Worm (Caenorhabditis elegans) whole organism, L1 larva: ENCODE results near the gene T22F3.11.

ENCODE experiments used
- C04F5.9 ChIP-seq: sonication (generic microtip); optimal IDR thresholded peaks from 2 replicates; lab custom pipeline; 2016; ENCODE audit warnings: missing genetic modification characterization, missing compliant biosample characterization
- F16B12.6 ChIP-seq: fragments of 150-350 bp; optimal IDR thresholded peaks from 2 replicates; lab custom pipeline; 2014; ENCODE audit warnings: missing biosample characterization, missing genetic modification characterization
- Y116A8C.19 ChIP-seq: sonication (generic microtip); optimal IDR thresholded peaks from 2 replicates; lab custom pipeline; 2016; ENCODE audit warnings: missing compliant biosample characterization, missing genetic modification characterization, borderline replicate concordance
- aha-1 ChIP-seq: fragments of 150-350 bp; optimal IDR thresholded peaks from 2 replicates; lab custom pipeline; 2014; ENCODE audit warnings: missing biosample characterization, missing genetic modification characterization
- ceh-82 ChIP-seq, 3 experiments: fragments of 150-350 bp in 1 of 3; sonication (generic microtip) in 2 of 3; optimal IDR thresholded peaks; 2 replicates each; lab custom pipeline; 2014 to 2017; ENCODE audit warnings: missing biosample characterization in 3 of 3, missing genetic modification characterization in 3 of 3
- ceh-88 ChIP-seq: fragments of 200-800 bp; sonication (Bioruptor generic); IDR thresholded peaks from 2 replicates; pipeline ENCODE4 v1.3.6; 2022; ENCODE audit warnings: missing genetic modification characterization, missing compliant biosample characterization
- ces-1 ChIP-seq: fragments of 150-350 bp; optimal IDR thresholded peaks from 2 replicates; lab custom pipeline; 2014; ENCODE audit warnings: missing biosample characterization, missing genetic modification reagents, missing genetic modification characterization
- dpl-1 ChIP-seq, 3 experiments: fragments of 150-350 bp in 2 of 3; sonication (generic microtip) in 1 of 3; optimal IDR thresholded peaks; 2 replicates each; lab custom pipeline; 2014 to 2017; ENCODE audit warnings: missing biosample characterization in 3 of 3, missing genetic modification characterization in 3 of 3, missing genetic modification reagents in 3 of 3
- dsc-1 ChIP-seq: sonication (generic microtip); optimal IDR thresholded peaks from 2 replicates; lab custom pipeline; 2016; ENCODE audit warnings: mild to moderate bottlenecking, missing genetic modification characterization, missing compliant biosample characterization
- efl-1 ChIP-seq, 4 experiments: fragments of 150-350 bp; optimal IDR thresholded peaks in 3 of 4; peaks in 1 of 4; 1 replicate in 1 of 4; 2 replicates in 3 of 4; lab custom pipeline; 2014; ENCODE audit warnings: missing biosample characterization in 2 of 4, missing genetic modification characterization in 2 of 4, missing genetic modification reagents in 2 of 4
- egl-27 ChIP-seq, 2 experiments: fragments of 150-350 bp in 1 of 2; sonication (generic microtip); optimal IDR thresholded peaks; 3 replicates each; lab custom pipeline; 2017 to 2018; ENCODE audit warnings: missing biosample characterization in 2 of 2, missing genetic modification characterization in 2 of 2, missing genetic modification reagents in 2 of 2
- elt-2 ChIP-seq: sonication (generic microtip); optimal IDR thresholded peaks from 2 replicates; lab custom pipeline; 2016; ENCODE audit warnings: missing genetic modification characterization, mild to moderate bottlenecking, inconsistent platforms, missing compliant biosample characterization, missing genetic modification reagents
- elt-3 ChIP-seq, 6 experiments: fragments of 150-350 bp in 1 of 6; sonication (generic microtip); optimal IDR thresholded peaks; 2 replicates each; lab custom pipeline; 2017 to 2018; ENCODE audit warnings: missing biosample characterization in 6 of 6, missing genetic modification characterization in 6 of 6, inconsistent platforms in 1 of 6
- fkh-10 ChIP-seq: sonication (generic microtip); optimal IDR thresholded peaks from 2 replicates; lab custom pipeline; 2017; ENCODE audit warnings: missing biosample characterization, missing genetic modification reagents, missing genetic modification characterization
- fkh-4 ChIP-seq: sonication (generic microtip); optimal IDR thresholded peaks from 2 replicates; lab custom pipeline; 2016; ENCODE audit warnings: missing compliant biosample characterization, missing genetic modification characterization, borderline replicate concordance
- fkh-8 ChIP-seq: sonication (generic microtip); optimal IDR thresholded peaks from 2 replicates; lab custom pipeline; 2016; ENCODE audit warnings: mild to moderate bottlenecking, missing genetic modification characterization, missing compliant biosample characterization
- fos-1 ChIP-seq: fragments of 150-350 bp; optimal IDR thresholded peaks from 2 replicates; lab custom pipeline; 2014; ENCODE audit warnings: missing biosample characterization, missing genetic modification characterization
- hlh-17 ChIP-seq: fragments of 200-800 bp; sonication (Bioruptor generic); optimal IDR thresholded peaks from 2 replicates; lab custom pipeline; 2018; ENCODE audit warnings: missing genetic modification characterization, mild to moderate bottlenecking, missing compliant biosample characterization, moderate library complexity, borderline replicate concordance
- hlh-4 ChIP-seq: sonication (generic microtip); optimal IDR thresholded peaks from 2 replicates; lab custom pipeline; 2016; ENCODE audit warnings: mild to moderate bottlenecking, missing genetic modification characterization, missing compliant biosample characterization
- irx-1 ChIP-seq: sonication (generic microtip); optimal IDR thresholded peaks from 2 replicates; lab custom pipeline; 2016; ENCODE audit warnings: missing genetic modification characterization, missing compliant biosample characterization
- lin-35 ChIP-seq, 2 experiments: fragments of 150-350 bp; optimal IDR thresholded peaks; 2 replicates each; lab custom pipeline; 2014; ENCODE audit warnings: missing biosample characterization in 2 of 2, missing genetic modification characterization in 2 of 2, missing genetic modification reagents in 2 of 2
- mdl-1 ChIP-seq, 2 experiments: fragments of 150-350 bp; optimal IDR thresholded peaks; 2 replicates each; lab custom pipeline; 2014 to 2017; ENCODE audit warnings: missing biosample characterization in 2 of 2, missing genetic modification characterization in 2 of 2, inconsistent platforms in 1 of 2
- nhr-11 ChIP-seq: fragments of 150-350 bp; optimal IDR thresholded peaks from 2 replicates; lab custom pipeline; 2014; ENCODE audit warnings: missing biosample characterization, missing genetic modification characterization
- nhr-20 ChIP-seq: sonication (generic microtip); optimal IDR thresholded peaks from 2 replicates; lab custom pipeline; 2016; ENCODE audit warnings: mild to moderate bottlenecking, missing genetic modification characterization, missing compliant biosample characterization
- nhr-28 ChIP-seq: fragments of 150-350 bp; optimal IDR thresholded peaks from 2 replicates; lab custom pipeline; 2014; ENCODE audit warnings: missing biosample characterization, missing genetic modification characterization
- nhr-47 ChIP-seq: sonication (generic microtip); optimal IDR thresholded peaks from 2 replicates; lab custom pipeline; 2016; ENCODE audit warnings: mild to moderate bottlenecking, missing genetic modification characterization, moderate library complexity, missing compliant biosample characterization
- nhr-71 ChIP-seq: sonication (generic microtip); optimal IDR thresholded peaks from 2 replicates; lab custom pipeline; 2016; ENCODE audit warnings: mild to moderate bottlenecking, missing genetic modification characterization, moderate library complexity, missing compliant biosample characterization
- nhr-77 ChIP-seq: fragments of 150-350 bp; optimal IDR thresholded peaks from 2 replicates; lab custom pipeline; 2014; ENCODE audit warnings: missing biosample characterization, missing genetic modification characterization
- nhr-85 ChIP-seq: sonication (generic microtip); peaks from one replicate; lab custom pipeline; 2016; ENCODE audit warnings: missing genetic modification characterization, inconsistent platforms, missing compliant biosample characterization
- nhr-90 ChIP-seq: sonication (generic microtip); optimal IDR thresholded peaks from 2 replicates; lab custom pipeline; 2016; ENCODE audit warnings: mild to moderate bottlenecking, missing genetic modification characterization, missing compliant biosample characterization; ENCODE audit not compliant: poor library complexity
- pax-3 ChIP-seq: fragments of 200-800 bp; sonication (Bioruptor generic); optimal IDR thresholded peaks from 2 replicates; lab custom pipeline; 2018; ENCODE audit warnings: mild to moderate bottlenecking, missing genetic modification characterization, moderate library complexity, missing compliant biosample characterization
- skn-1 ChIP-seq: fragments of 150-350 bp; optimal IDR thresholded peaks from 2 replicates; lab custom pipeline; 2014; ENCODE audit warnings: missing biosample characterization, missing genetic modification characterization
- sox-4 ChIP-seq: sonication (generic microtip); optimal IDR thresholded peaks from 2 replicates; lab custom pipeline; 2016; ENCODE audit warnings: missing genetic modification characterization, missing compliant biosample characterization
- unc-130 ChIP-seq: fragments of 150-350 bp; optimal IDR thresholded peaks from 2 replicates; lab custom pipeline; 2017; ENCODE audit warnings: missing biosample characterization, missing genetic modification characterization, inconsistent platforms
- unc-86 ChIP-seq: sonication (generic microtip); optimal IDR thresholded peaks from 2 replicates; lab custom pipeline; 2016; ENCODE audit warnings: missing genetic modification characterization, missing compliant biosample characterization
- unc-98 ChIP-seq: fragments of 200-800 bp; sonication (Bioruptor generic); IDR thresholded peaks from 2 replicates; pipeline ENCODE4 v1.3.6; 2022; ENCODE audit warnings: missing genetic modification characterization, missing compliant biosample characterization
- xbp-1 ChIP-seq: sonication (generic microtip); optimal IDR thresholded peaks from 2 replicates; lab custom pipeline; 2016; ENCODE audit warnings: missing genetic modification characterization, missing compliant biosample characterization
- ztf-11 ChIP-seq, 2 experiments: sonication (generic microtip); optimal IDR thresholded peaks; 2 replicates each; lab custom pipeline; 2016 to 2017; ENCODE audit warnings: missing genetic modification characterization in 2 of 2, missing biosample characterization in 1 of 2, missing compliant biosample characterization in 1 of 2
- ztf-4 ChIP-seq: fragments of 150-350 bp; optimal IDR thresholded peaks from 2 replicates; lab custom pipeline; 2014; ENCODE audit warnings: missing biosample characterization, missing genetic modification characterization

Gene T22F3.11

ce11 chrV:3644193-3644693 lies 29.9 kb upstream of the T22F3.11 start, which contains the start of gene F59B1.8 (continued):
- TF ChIP-seq dpl-1 (GFP tag; optimal IDR thresholded peaks at IDR 0.05; lab: Kevin White, UChicago) = peak in 2 of 3 experiments; percentile 17 to 22
- no peak for TF ChIP-seq unc-86 (tag; lab: Kevin White, UChicago)
- TF ChIP-seq nhr-77 (tag; lab: Kevin White, UChicago) = peak; percentile 20
- no peak for TF ChIP-seq F16B12.6
- no peak for TF ChIP-seq fos-1 (tag; lab: Kevin White, UChicago)
- TF ChIP-seq skn-1 (tag; lab: Kevin White, UChicago) = peak; percentile 15
- no peak for TF ChIP-seq nhr-47 (tag; lab: Kevin White, UChicago)
- no peak for TF ChIP-seq hlh-17 (GFP tag; lab: Kevin White, UChicago)
- peak in 2 of 3 experiments; percentile 7 to 36 for TF ChIP-seq ceh-82 (tag; optimal IDR thresholded peaks at IDR 0.05; lab: Kevin White, UChicago)
- no peak for TF ChIP-seq ztf-4 (tag; lab: Kevin White, UChicago)
- TF ChIP-seq elt-2 (tag; lab: Kevin White, UChicago) = peak; percentile 72
- TF ChIP-seq ceh-88 (GFP tag; lab: Robert Waterston, UW) = no peak
- peak; percentile 12 for TF ChIP-seq xbp-1 (tag; lab: Kevin White, UChicago)

ce11 chrV:3639873-3640272 lies 25.5 kb upstream of the T22F3.11 start:
- TF ChIP-seq nhr-28 (tag; lab: Kevin White, UChicago) (no peak), C04F5.9 (tag; lab: Kevin White, UChicago) (no peak), hlh-4 (no peak), egl-27 (tag; optimal IDR thresholded peaks at IDR 0.05; lab: Kevin White, UChicago) (no peak), elt-3 (tag; optimal IDR thresholded peaks at IDR 0.05; lab: Kevin White, UChicago) (no peak), fkh-4 (tag; lab: Kevin White, UChicago) (no peak), ces-1 (GFP tag; lab: Kevin White, UChicago) (no peak), nhr-90 (no peak), pax-3 (tag; lab: Kevin White, UChicago) (peak; percentile 44), fos-1 (tag; lab: Kevin White, UChicago) (no peak), dsc-1 (tag; lab: Kevin White, UChicago) (peak; percentile 91), aha-1 (no peak), irx-1 (no peak), xbp-1 (tag; lab: Kevin White, UChicago) (no peak), unc-130 (tag; lab: Kevin White, UChicago) (no peak), fkh-8 (peak; percentile 55), dpl-1 (GFP tag; optimal IDR thresholded peaks at IDR 0.05; lab: Kevin White, UChicago) (no peak), elt-2 (tag; lab: Kevin White, UChicago) (no peak), Y116A8C.19 (tag; lab: Kevin White, UChicago) (no peak), sox-4 (tag; lab: Kevin White, UChicago) (peak; percentile 37), F16B12.6 (no peak), nhr-71 (tag; lab: Kevin White, UChicago) (peak; percentile 1), ceh-88 (GFP tag; lab: Robert Waterston, UW) (no peak), nhr-11 (tag; lab: Kevin White, UChicago) (no peak), unc-98 (no peak)

ce11 chrV:3637086-3637485 lies 22.7 kb upstream of the T22F3.11 start, which contains the start of gene srx-41:
srx-41 (minus strand) TSS chrV:3637186.
- no peak for TF ChIP-seq fkh-10 (GFP tag; lab: Kevin White, UChicago)

ce11 chrV:3634293-3635016 lies 20.1 kb upstream of the T22F3.11 start:
- TF ChIP-seq nhr-90 = peak; percentile 15
- TF ChIP-seq nhr-71 (tag; lab: Kevin White, UChicago) = peak; percentile 54
- peak; percentile 92 for TF ChIP-seq elt-2 (tag; lab: Kevin White, UChicago)
- TF ChIP-seq ztf-11 (tag; optimal IDR thresholded peaks at IDR 0.05; lab: Kevin White, UChicago) = no peak
- TF ChIP-seq nhr-28 (tag; lab: Kevin White, UChicago) = no peak
- peak in 1 of 2 experiments; percentile 13 for TF ChIP-seq mdl-1 (tag; optimal IDR thresholded peaks at IDR 0.05; lab: Kevin White, UChicago)
- TF ChIP-seq nhr-20 (tag; lab: Kevin White, UChicago) = peak; percentile 33
- TF ChIP-seq Y116A8C.19 (tag; lab: Kevin White, UChicago) = no peak
- no peak for TF ChIP-seq efl-1 (optimal IDR thresholded peaks at IDR 0.05; lab: Kevin White, UChicago)
- peak in 1 of 2 experiments; percentile 93 for TF ChIP-seq efl-1 (GFP tag; optimal IDR thresholded peaks at IDR 0.05 in 1 of 2; lab: Kevin White, UChicago)
- TF ChIP-seq lin-35 (GFP tag; optimal IDR thresholded peaks at IDR 0.05; lab: Kevin White, UChicago) = peak in 1 of 2 experiments; percentile 53
- TF ChIP-seq nhr-85 (tag; lab: Kevin White, UChicago) = no peak
- TF ChIP-seq xbp-1 (tag; lab: Kevin White, UChicago) = no peak
